Worm (Caenorhabditis elegans): ENCODE measurements around the gene srlf-26.

Gene srlf-26

DNA sequence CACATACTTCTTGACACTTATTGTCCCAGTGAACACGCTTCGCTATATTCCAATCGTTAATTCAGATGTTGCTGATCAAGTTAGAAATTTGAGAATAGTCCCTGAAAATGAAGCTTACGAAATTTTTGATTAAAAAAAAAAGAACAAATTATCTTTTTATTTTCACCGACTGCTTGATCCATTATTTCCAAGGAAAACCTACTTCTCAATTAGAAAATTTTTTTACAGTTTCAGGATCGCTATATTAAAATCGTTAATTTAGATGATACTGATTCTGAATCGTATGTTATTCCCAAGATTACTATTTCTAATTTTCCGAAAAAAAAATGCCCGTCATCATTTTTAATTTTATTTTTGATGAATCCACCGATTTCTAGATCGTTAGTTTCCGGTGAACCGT is 19.9 kb downstream of the srlf-26 start, which contains the start of gene T23G4.127:
T23G4.127 (minus strand) TSS at position 101 of the 400 bp plus-strand sequence.
- TF ChIP-seq ceh-24 (tag; optimal IDR thresholded peaks at IDR 0.05) (no peak), eyg-1 (tag; optimal IDR thresholded peaks at IDR 0.05) (no peak), tbx-2 (tag; optimal IDR thresholded peaks at IDR 0.05) (no peak), mec-3 (tag; optimal IDR thresholded peaks at IDR 0.05; ENCODE audit: borderline replicate concordance) (no peak), hlh-15 (tag; optimal IDR thresholded peaks at IDR 0.05) (no peak), tbx-7 (tag; optimal IDR thresholded peaks at IDR 0.05) (no peak), unc-3 (GFP tag; conservative IDR thresholded peaks at IDR 0.05) (no peak), unc-3 (tag; optimal IDR thresholded peaks at IDR 0.05) (no peak), ceh-18 (tag; optimal IDR thresholded peaks at IDR 0.05) (no peak), madf-2 (tag; optimal IDR thresholded peaks at IDR 0.05) (no peak), zip-5 (tag; optimal IDR thresholded peaks at IDR 0.05) (no peak), K09A11.1 (tag; optimal IDR thresholded peaks at IDR 0.05; ENCODE audit: insufficient read depth) (no peak), sox-4 (tag; optimal IDR thresholded peaks at IDR 0.05) (no peak), ets-4 (tag; optimal IDR thresholded peaks at IDR 0.05) (no peak), hlh-13 (GFP tag; optimal IDR thresholded peaks at IDR 0.05) (no peak)

DNA sequence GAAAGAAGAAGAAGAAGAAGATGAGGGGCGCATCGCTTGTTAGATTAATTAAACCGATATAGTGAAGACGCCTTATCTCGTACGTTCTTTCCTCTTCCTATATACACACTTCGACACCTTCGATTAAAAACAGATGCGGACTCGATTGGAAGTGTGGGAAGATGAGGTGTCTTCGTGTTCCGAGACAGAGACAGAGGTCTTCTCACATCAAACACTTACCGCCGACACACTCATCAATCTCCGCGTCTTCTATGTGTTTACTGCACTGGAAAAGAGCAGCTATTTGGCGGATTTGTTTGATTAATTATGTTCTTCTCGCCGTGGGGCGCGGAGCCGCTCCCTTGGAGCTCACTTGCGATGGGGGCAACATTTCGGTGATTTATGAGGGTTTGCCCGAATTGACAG is 20.6 kb downstream of the srlf-26 start:
- TF ChIP-seq pqm-1 (tag; optimal IDR thresholded peaks at IDR 0.05): no peak
- TF ChIP-seq ceh-48 (tag; optimal IDR thresholded peaks at IDR 0.05): no peak
- TF ChIP-seq ceh-18 (tag; optimal IDR thresholded peaks at IDR 0.05): peak; percentile 36
- TF ChIP-seq fax-1 (tag; optimal IDR thresholded peaks at IDR 0.05): no peak
- TF ChIP-seq lim-6 (tag; optimal IDR thresholded peaks at IDR 0.05): no peak
- TF ChIP-seq che-1 (tag; optimal IDR thresholded peaks at IDR 0.05): no peak
- TF ChIP-seq C38D4.7 (GFP tag; optimal IDR thresholded peaks at IDR 0.05): no peak
- no peak for TF ChIP-seq dmd-4 (tag; optimal IDR thresholded peaks at IDR 0.05; ENCODE audit: borderline replicate concordance)
- TF ChIP-seq hlh-8 (tag; optimal IDR thresholded peaks at IDR 0.05): peak; percentile 11
- TF ChIP-seq unc-55 (GFP tag; optimal IDR thresholded peaks at IDR 0.05): peak; percentile 93
- TF ChIP-seq rnt-1 (tag; optimal IDR thresholded peaks at IDR 0.05): peak; percentile 62
- no peak for TF ChIP-seq ets-4 (tag; optimal IDR thresholded peaks at IDR 0.05)

DNA sequence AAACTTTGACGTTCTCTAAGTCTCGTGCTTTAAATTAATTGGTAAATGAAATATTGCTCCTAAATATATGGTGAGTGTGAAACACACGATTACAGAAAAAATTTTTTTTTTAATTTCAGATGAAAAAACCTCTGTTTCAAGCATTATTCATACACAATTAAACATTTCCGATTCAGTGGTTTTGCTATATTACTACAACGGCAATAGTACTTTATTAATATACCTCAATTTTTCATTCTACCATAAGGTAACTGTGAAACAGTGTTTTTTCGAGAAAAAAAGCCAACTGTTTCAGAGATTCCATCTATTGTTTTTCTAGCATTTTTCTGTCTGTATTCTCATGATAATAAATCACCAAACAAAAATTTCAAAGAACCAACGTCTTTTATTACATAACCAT is 22.1 kb downstream of the srlf-26 start:
- TF ChIP-seq pax-1 (tag; optimal IDR thresholded peaks at IDR 0.05): no peak
- no peak for TF ChIP-seq elt-4 (tag; optimal IDR thresholded peaks at IDR 0.05)
- no peak for TF ChIP-seq lin-11 (tag; optimal IDR thresholded peaks at IDR 0.05)
- no peak for TF ChIP-seq fax-1 (tag; optimal IDR thresholded peaks at IDR 0.05)
- TF ChIP-seq mec-3 (tag; optimal IDR thresholded peaks at IDR 0.05; ENCODE audit: borderline replicate concordance): no peak
- TF ChIP-seq pha-4 (tag; optimal IDR thresholded peaks at IDR 0.05): no peak
- no peak for TF ChIP-seq nhr-232 (tag; optimal IDR thresholded peaks at IDR 0.05)
- no peak for TF ChIP-seq ceh-30 (tag; optimal IDR thresholded peaks at IDR 0.05)
- no peak for TF ChIP-seq unc-42 (tag; optimal IDR thresholded peaks at IDR 0.05)
- no peak for TF ChIP-seq T23F11.4 (GFP tag; optimal IDR thresholded peaks at IDR 0.05)
- TF ChIP-seq ceh-9 (tag; optimal IDR thresholded peaks at IDR 0.05): no peak
- TF ChIP-seq sdc-2 (tag; optimal IDR thresholded peaks at IDR 0.05): no peak
- TF ChIP-seq ceh-18 (tag; optimal IDR thresholded peaks at IDR 0.05): no peak
- no peak for TF ChIP-seq rnt-1 (tag; optimal IDR thresholded peaks at IDR 0.05)

DNA sequence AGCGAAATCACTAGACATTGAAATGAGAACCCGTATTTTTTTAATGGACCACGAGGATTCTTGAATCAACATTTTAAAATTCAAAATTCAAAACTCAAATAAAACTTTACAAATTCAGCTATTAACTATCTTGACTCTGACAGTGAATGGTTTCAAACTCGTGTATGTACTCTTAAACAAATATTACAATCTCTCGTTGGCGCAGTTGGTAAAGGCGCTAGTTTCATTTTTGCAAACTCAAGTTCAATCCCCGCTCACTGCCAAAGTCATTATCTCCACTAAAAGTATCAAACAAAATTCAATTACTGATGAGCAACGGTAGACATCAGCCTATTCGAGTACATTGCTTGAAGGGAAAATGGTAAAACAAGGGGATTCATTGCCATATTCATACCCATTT is 22.7 kb downstream of the srlf-26 start:
- TF ChIP-seq unc-3 (GFP tag; conservative IDR thresholded peaks at IDR 0.05): no peak
- TF ChIP-seq unc-3 (tag; optimal IDR thresholded peaks at IDR 0.05): no peak
- TF ChIP-seq npax-4 (tag; optimal IDR thresholded peaks at IDR 0.05): no peak
- no peak for TF ChIP-seq mec-3 (tag; optimal IDR thresholded peaks at IDR 0.05; ENCODE audit: borderline replicate concordance)

DNA sequence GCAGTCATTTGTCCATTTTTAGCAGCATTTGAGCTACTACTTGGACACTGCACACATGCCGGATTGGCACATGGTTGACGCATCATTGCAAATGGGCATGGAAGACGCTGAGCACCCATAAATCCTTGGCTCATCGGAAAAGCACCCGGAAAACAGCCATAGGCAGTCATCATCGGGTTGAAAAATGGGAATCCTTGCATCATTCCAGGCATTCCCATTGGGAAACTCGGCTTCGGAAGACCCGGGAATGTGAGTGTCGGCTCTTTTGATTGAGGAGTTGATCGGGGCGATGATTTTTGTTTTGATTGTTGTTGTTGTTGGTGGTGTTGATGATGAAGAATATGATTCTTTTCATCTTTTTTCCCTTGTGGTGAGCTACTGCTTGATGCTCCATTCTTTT is 23.9 kb downstream of the srlf-26 start:
- no peak for TF ChIP-seq hlh-8 (tag; optimal IDR thresholded peaks at IDR 0.05)
- TF ChIP-seq unc-3 (GFP tag; conservative IDR thresholded peaks at IDR 0.05): no peak
- TF ChIP-seq unc-3 (tag; optimal IDR thresholded peaks at IDR 0.05): no peak
- no peak for TF ChIP-seq ttx-3 (tag; optimal IDR thresholded peaks at IDR 0.05)
- TF ChIP-seq ceh-14 (tag; optimal IDR thresholded peaks at IDR 0.05): no peak
- TF ChIP-seq mec-3 (tag; optimal IDR thresholded peaks at IDR 0.05; ENCODE audit: borderline replicate concordance): no peak
- TF ChIP-seq ceh-24 (tag; optimal IDR thresholded peaks at IDR 0.05): no peak
- no peak for TF ChIP-seq eyg-1 (tag; optimal IDR thresholded peaks at IDR 0.05)
- TF ChIP-seq fax-1 (tag; optimal IDR thresholded peaks at IDR 0.05): no peak

Measured in whole organism, late embryonic.